Fruit fly (Drosophila melanogaster) whole organism, embryonic: ENCODE data around the gene gry.
A peak's percentile ranks its signal among the peaks of the same experiment; 100 is the strongest.

Source experiments
- Asciz ChIP-seq: fragments of 200-800 bp; sonication (Bioruptor generic); optimal IDR thresholded peaks from 2 replicates; lab custom pipeline; 2017; ENCODE audit warnings: missing biosample characterization, mild to moderate bottlenecking, missing genetic modification characterization, missing genetic modification reagents
- Atf-2 ChIP-seq: fragments of 200-800 bp; sonication (Bioruptor generic); optimal IDR thresholded peaks from 2 replicates; lab custom pipeline; 2016; ENCODE audit warnings: missing biosample characterization, missing genetic modification characterization
- BtbVII ChIP-seq: fragments of 200-800 bp; sonication (Bioruptor generic); optimal IDR thresholded peaks from 3 replicates; lab custom pipeline; 2017; ENCODE audit warnings: missing biosample characterization, mild to moderate bottlenecking, missing genetic modification characterization
- CG10959 ChIP-seq: fragments of 200-800 bp; sonication (Bioruptor generic); IDR thresholded peaks from 2 replicates; pipeline ENCODE4 v1.3.6; 2022; ENCODE audit warnings: missing biosample characterization, missing genetic modification characterization
- CG12236 ChIP-seq: fragments of 200-800 bp; sonication (Bioruptor generic); optimal IDR thresholded peaks from 2 replicates; lab custom pipeline; 2016; ENCODE audit warnings: missing biosample characterization, missing genetic modification characterization
- CG12299 ChIP-seq: fragments of 200-800 bp; sonication (Bioruptor generic); optimal IDR thresholded peaks from 2 replicates; lab custom pipeline; 2018; ENCODE audit warnings: missing biosample characterization, mild to moderate bottlenecking, missing genetic modification characterization
- CG14860 ChIP-seq: fragments of 200-800 bp; sonication (Bioruptor generic); IDR thresholded peaks from 3 replicates; pipeline ENCODE4 v1.3.6; 2022; ENCODE audit warnings: missing biosample characterization, missing genetic modification characterization; ENCODE audit not compliant: partially characterized antibody
- CG15479 ChIP-seq: fragments of 200-800 bp; sonication (Bioruptor generic); optimal IDR thresholded peaks from 3 replicates; lab custom pipeline; 2019; ENCODE audit warnings: missing biosample characterization, mild to moderate bottlenecking, missing genetic modification characterization, moderate library complexity
- CG18011 ChIP-seq: fragments of 200-800 bp; sonication (Bioruptor generic); optimal IDR thresholded peaks from 2 replicates; lab custom pipeline; 2017; ENCODE audit warnings: missing biosample characterization, missing genetic modification characterization, mild to moderate bottlenecking, moderate library complexity, missing genotype
- CG2120 ChIP-seq: fragments of 200-800 bp; sonication (Bioruptor generic); optimal IDR thresholded peaks from 3 replicates; lab custom pipeline; 2016; ENCODE audit warnings: missing biosample characterization, missing genetic modification characterization
- CG34224 ChIP-seq: fragments of 200-800 bp; sonication (Bioruptor generic); IDR thresholded peaks from 3 replicates; pipeline ENCODE4 v1.3.6; 2022; ENCODE audit warnings: missing biosample characterization, missing genetic modification characterization; ENCODE audit not compliant: partially characterized antibody
- CG6791 ChIP-seq: fragments of 200-800 bp; sonication (Bioruptor generic); IDR thresholded peaks from 3 replicates; pipeline ENCODE4 v1.3.6; 2022; ENCODE audit warnings: missing biosample characterization, missing genetic modification characterization; ENCODE audit not compliant: partially characterized antibody
- CG7786 ChIP-seq: fragments of 200-800 bp; sonication (Bioruptor generic); optimal IDR thresholded peaks from 2 replicates; lab custom pipeline; 2016; ENCODE audit warnings: missing biosample characterization, missing genetic modification characterization
- CG9797 ChIP-seq: fragments of 200-800 bp; sonication (Bioruptor generic); optimal IDR thresholded peaks from 3 replicates; lab custom pipeline; 2018; ENCODE audit warnings: missing biosample characterization, mild to moderate bottlenecking, missing genetic modification characterization
- CrebB ChIP-seq: fragments of 200-800 bp; sonication (Bioruptor generic); optimal IDR thresholded peaks from 3 replicates; lab custom pipeline; 2018; ENCODE audit warnings: missing biosample characterization, mild to moderate bottlenecking, missing genetic modification characterization
- Dek ChIP-seq: fragments of 200-800 bp; sonication (Bioruptor generic); optimal IDR thresholded peaks from 3 replicates; lab custom pipeline; 2019; ENCODE audit warnings: missing biosample characterization, mild to moderate bottlenecking, missing genetic modification characterization, moderate library complexity
- Fer1 ChIP-seq: fragments of 200-800 bp; sonication (Bioruptor generic); optimal IDR thresholded peaks from 2 replicates; lab custom pipeline; 2017; ENCODE audit warnings: missing biosample characterization, mild to moderate bottlenecking, missing genetic modification characterization
- Hmx ChIP-seq: fragments of 200-800 bp; sonication (Bioruptor generic); optimal IDR thresholded peaks from 2 replicates; lab custom pipeline; 2016; ENCODE audit warnings: missing biosample characterization, missing genetic modification characterization
- Hr51 ChIP-seq, 2 experiments: fragments of 200-800 bp; sonication (Bioruptor generic); optimal IDR thresholded peaks; 2 replicates in 1 of 2; 3 replicates in 1 of 2; lab custom pipeline; 2016 to 2018; ENCODE audit warnings: missing biosample characterization in 2 of 2, missing genetic modification characterization in 2 of 2, mild to moderate bottlenecking in 1 of 2, moderate library complexity in 1 of 2
- Lim3 ChIP-seq: fragments of 200-800 bp; sonication (Bioruptor generic); IDR thresholded peaks from 2 replicates; pipeline ENCODE4 v1.3.6; 2022; ENCODE audit warnings: missing biosample characterization, missing genetic modification characterization
- Trl ChIP-seq, 3 experiments: fragments of >200 bp in 2 of 3; fragments of 200-800 bp in 1 of 3; sonication (Bioruptor generic) in 1 of 3; optimal IDR thresholded peaks; 2 replicates in 1 of 3; 3 replicates in 2 of 3; lab custom pipeline; 2016 to 2017; ENCODE audit warnings: missing biosample characterization in 1 of 3, missing genetic modification characterization in 1 of 3
- Xbp1 ChIP-seq: fragments of 200-800 bp; sonication (Bioruptor generic); optimal IDR thresholded peaks from 3 replicates; lab custom pipeline; 2016; ENCODE audit warnings: missing biosample characterization, mild to moderate bottlenecking, missing genetic modification characterization
- ara ChIP-seq: fragments of 200-800 bp; sonication (Bioruptor generic); IDR thresholded peaks from 2 replicates; pipeline ENCODE4 v1.3.6; 2022; ENCODE audit warnings: missing biosample characterization, missing genetic modification characterization
- bsh ChIP-seq, 2 experiments: fragments of 200-800 bp; sonication (Bioruptor generic); optimal IDR thresholded peaks; 2 replicates each; lab custom pipeline; 2017 to 2018; ENCODE audit warnings: mild to moderate bottlenecking in 2 of 2, missing biosample characterization in 2 of 2, missing genetic modification characterization in 2 of 2, moderate library complexity in 1 of 2
- danr ChIP-seq: fragments of 200-800 bp; sonication (Bioruptor generic); IDR thresholded peaks from 2 replicates; pipeline ENCODE4 v1.3.6; 2022; ENCODE audit warnings: missing biosample characterization, missing genetic modification characterization
- disco-r ChIP-seq: fragments of 200-800 bp; sonication (Bioruptor generic); optimal IDR thresholded peaks from 2 replicates; lab custom pipeline; 2016; ENCODE audit warnings: missing biosample characterization, missing genetic modification characterization
- exex ChIP-seq: fragments of 200-800 bp; sonication (Bioruptor generic); optimal IDR thresholded peaks from 4 replicates; lab custom pipeline; 2018; ENCODE audit warnings: missing biosample characterization, mild to moderate bottlenecking, missing genetic modification characterization, moderate library complexity
- ftz-f1 ChIP-seq: fragments of 200-800 bp; sonication (Bioruptor generic); optimal IDR thresholded peaks from 2 replicates; lab custom pipeline; 2016; ENCODE audit warnings: missing biosample characterization, missing genetic modification characterization
- gcm2 ChIP-seq: fragments of 200-800 bp; sonication (Bioruptor generic); optimal IDR thresholded peaks from 2 replicates; lab custom pipeline; 2016; ENCODE audit warnings: missing biosample characterization, missing genetic modification characterization
- grn ChIP-seq: fragments of 200-800 bp; sonication (Bioruptor generic); optimal IDR thresholded peaks from 3 replicates; lab custom pipeline; 2017; ENCODE audit warnings: missing biosample characterization, missing genetic modification characterization
- hth ChIP-seq: fragments of >200 bp; optimal IDR thresholded peaks from 2 replicates; lab custom pipeline; 2017; ENCODE audit warnings: inconsistent platforms
- ken ChIP-seq: fragments of 200-800 bp; sonication (Bioruptor generic); IDR thresholded peaks from 3 replicates; pipeline ENCODE4 v1.3.6; 2022; ENCODE audit warnings: missing biosample characterization, missing genetic modification characterization
- nerfin-1 ChIP-seq: fragments of 200-800 bp; sonication (Bioruptor generic); optimal IDR thresholded peaks from 3 replicates; lab custom pipeline; 2019; ENCODE audit warnings: missing biosample characterization, mild to moderate bottlenecking, missing genetic modification characterization, moderate library complexity
- nerfin-2 ChIP-seq: fragments of 200-800 bp; sonication (Bioruptor generic); IDR thresholded peaks from 2 replicates; pipeline ENCODE4 v1.3.6; 2022; ENCODE audit warnings: missing biosample characterization, missing genetic modification characterization; ENCODE audit not compliant: partially characterized antibody
- sens ChIP-seq: fragments of 200-800 bp; sonication (Bioruptor generic); peaks from one replicate; lab custom pipeline; 2016; ENCODE audit warnings: missing biosample characterization, missing genetic modification characterization
- seq ChIP-seq: fragments of 200-800 bp; sonication (Bioruptor generic); IDR thresholded peaks from 2 replicates; pipeline ENCODE4 v1.3.6; 2022; ENCODE audit warnings: missing biosample characterization, missing genetic modification characterization
- sna ChIP-seq: fragments of 200-800 bp; sonication (Bioruptor generic); IDR thresholded peaks from 2 replicates; pipeline ENCODE4 v1.3.6; 2022; ENCODE audit warnings: missing biosample characterization, missing genetic modification characterization; ENCODE audit not compliant: partially characterized antibody
- sqz ChIP-seq: fragments of 200-800 bp; sonication (Bioruptor generic); optimal IDR thresholded peaks from 3 replicates; lab custom pipeline; 2018; ENCODE audit warnings: missing biosample characterization, mild to moderate bottlenecking, missing genetic modification characterization
- tna ChIP-seq: fragments of 200-800 bp; sonication (Bioruptor generic); IDR thresholded peaks from 2 replicates; pipeline ENCODE4 v1.3.6; 2022; ENCODE audit warnings: missing biosample characterization, missing genetic modification characterization; ENCODE audit not compliant: partially characterized antibody
- tup ChIP-seq: fragments of 200-800 bp; sonication (Bioruptor generic); optimal IDR thresholded peaks from 2 replicates; lab custom pipeline; 2016; ENCODE audit warnings: missing biosample characterization, mild to moderate bottlenecking, missing genetic modification characterization, moderate library complexity
- vfl ChIP-seq: fragments of 200-800 bp; sonication (Bioruptor generic); optimal IDR thresholded peaks from 2 replicates; lab custom pipeline; 2016; ENCODE audit warnings: missing biosample characterization, missing genetic modification characterization
- vvl ChIP-seq: fragments of 200-800 bp; sonication (Bioruptor generic); IDR thresholded peaks from 2 replicates; pipeline ENCODE4 v1.3.6; 2022; ENCODE audit warnings: missing biosample characterization, missing genetic modification characterization
- wdn ChIP-seq: fragments of 200-800 bp; sonication (Bioruptor generic); IDR thresholded peaks from 2 replicates; pipeline ENCODE4 v1.3.6; 2022; ENCODE audit warnings: missing biosample characterization, missing genetic modification characterization
- z ChIP-seq: fragments of 200-800 bp; sonication (Bioruptor generic); IDR thresholded peaks from 3 replicates; pipeline ENCODE4 v1.3.6; 2022; ENCODE audit warnings: missing biosample characterization, missing genetic modification characterization
- zf30C ChIP-seq: fragments of 200-800 bp; sonication (Bioruptor generic); optimal IDR thresholded peaks from 3 replicates; lab custom pipeline; 2018; ENCODE audit warnings: missing biosample characterization, mild to moderate bottlenecking, missing genetic modification characterization

gry gene

DNA sequence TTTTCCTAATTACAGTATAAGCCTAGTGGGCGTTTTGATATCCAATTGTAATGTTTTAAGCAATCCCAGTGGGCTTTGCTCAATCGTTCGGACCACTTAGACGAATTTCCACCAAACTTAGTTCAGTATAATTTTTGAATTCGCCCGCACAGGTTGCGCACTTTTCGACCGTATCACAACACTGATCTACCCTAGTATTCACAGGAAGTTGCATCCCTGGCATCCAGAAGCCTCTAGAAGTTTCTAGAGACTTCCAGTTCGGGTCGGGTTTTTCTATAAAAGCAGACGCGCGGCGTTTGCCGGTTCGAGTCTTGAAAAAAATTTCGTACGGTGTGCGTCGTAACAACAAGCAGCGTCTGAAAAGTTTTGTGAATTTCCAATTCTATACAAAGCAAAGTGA lies 6.0 kb upstream of the gry start, which contains the start of gene Hsp83 (continued):
- 0 out of 2 replicates have a peak, but pooled peaks have one; percentile 17 for TF ChIP-seq Lim3
- peak; percentile 98 for TF ChIP-seq sqz (GFP tag; lab: Kevin White, UChicago)
- TF ChIP-seq tup (GFP tag; lab: Kevin White, UChicago) = peak; percentile 84
- TF ChIP-seq CrebB (tag; lab: Kevin White, UChicago) = peak; percentile 99
- peak; percentile 97 for TF ChIP-seq sens (GFP tag; lab: Kevin White, UChicago)
- TF ChIP-seq Fer1 = peak; percentile 100
- TF ChIP-seq tna (GFP tag; lab: Robert Waterston, UW) = no peak
- TF ChIP-seq vvl (GFP tag; lab: Robert Waterston, UW) = peak; percentile 97
- peak; percentile 81 for TF ChIP-seq CG10959 (GFP tag; lab: Robert Waterston, UW)
- TF ChIP-seq bsh (GFP tag; optimal IDR thresholded peaks at IDR 0.05; lab: Kevin White, UChicago) = peak; percentile 90 to 91
- TF ChIP-seq Xbp1 = peak; percentile 87
- TF ChIP-seq exex (tag; lab: Kevin White, UChicago) = peak; percentile 84
- TF ChIP-seq disco-r (GFP tag; lab: Kevin White, UChicago) = peak; percentile 91
- TF ChIP-seq Dek (tag; lab: Kevin White, UChicago) = peak; percentile 86
- TF ChIP-seq CG18011 (GFP tag; lab: Kevin White, UChicago) = peak; percentile 90
- TF ChIP-seq CG34224 (GFP tag; lab: Robert Waterston, UW) = no peak; the same call in 1 of the 3 replicates
- peak; percentile 90 to 96 for TF ChIP-seq Hr51 (GFP tag; optimal IDR thresholded peaks at IDR 0.05; lab: Kevin White, UChicago)
- peak; percentile 86 for TF ChIP-seq CG2120
- TF ChIP-seq gcm2 (GFP tag; lab: Kevin White, UChicago) = peak; percentile 92
- TF ChIP-seq Atf-2 (GFP tag; lab: Kevin White, UChicago) = peak; percentile 84
- peak; percentile 53 for TF ChIP-seq CG15479 (GFP tag; lab: Kevin White, UChicago)
- peak; percentile 90 for TF ChIP-seq wdn (GFP tag; lab: Robert Waterston, UW)
- TF ChIP-seq Asciz (GFP tag; lab: Kevin White, UChicago) = peak; percentile 97
- TF ChIP-seq danr (GFP tag; lab: Robert Waterston, UW) = peak; percentile 63
- peak; percentile 88 for TF ChIP-seq CG12236 (GFP tag; lab: Kevin White, UChicago)
- TF ChIP-seq ftz-f1 (GFP tag; lab: Kevin White, UChicago) = peak; percentile 80
- TF ChIP-seq sna (GFP tag; lab: Robert Waterston, UW) = no peak
- TF ChIP-seq CG14860 (GFP tag; lab: Robert Waterston, UW) = no peak
- TF ChIP-seq vfl (GFP tag; lab: Kevin White, UChicago) = peak; percentile 90
- peak; percentile 99 for TF ChIP-seq BtbVII (GFP tag; lab: Kevin White, UChicago)
- TF ChIP-seq nerfin-2 (GFP tag; lab: Robert Waterston, UW) = no peak
- TF ChIP-seq ara = peak; percentile 89
- peak; percentile 94 for TF ChIP-seq nerfin-1 (tag; lab: Kevin White, UChicago)
- TF ChIP-seq hth (lab: Kevin White, UChicago) = no peak
- no peak for TF ChIP-seq Trl (optimal IDR thresholded peaks at IDR 0.05; lab: Kevin White, UChicago)
- TF ChIP-seq Trl (GFP tag; optimal IDR thresholded peaks at IDR 0.05; lab: Kevin White, UChicago) = peak; percentile 97
- peak; percentile 76 for TF ChIP-seq CG9797 (GFP tag; lab: Kevin White, UChicago)
- TF ChIP-seq seq = peak; percentile 92
- TF ChIP-seq CG12299 (tag; lab: Kevin White, UChicago) = peak; percentile 98
- TF ChIP-seq z (GFP tag; lab: Robert Waterston, UW) = peak; percentile 73
- peak; percentile 84 for TF ChIP-seq zf30C (GFP tag; lab: Kevin White, UChicago)
- peak; percentile 39 for TF ChIP-seq Hmx (GFP tag; lab: Kevin White, UChicago)
- TF ChIP-seq CG7786 (GFP tag; lab: Kevin White, UChicago) = peak; percentile 89
- TF ChIP-seq grn = peak; percentile 81
- TF ChIP-seq ken (GFP tag; lab: Robert Waterston, UW) = peak; percentile 92
- peak; percentile 23; the same call in 1 of the 3 replicates for TF ChIP-seq CG6791 (GFP tag; lab: Robert Waterston, UW)
